Fruit fly (Drosophila melanogaster) whole organism, wandering third instar larva: ENCODE measurements around the gene Sod1.

Source experiments
- CG32264 ChIP-seq: fragments of 200-800 bp; sonication (Bioruptor generic); optimal IDR thresholded peaks from 2 replicates; lab custom pipeline; 2016; ENCODE audit warnings: missing biosample characterization, missing genetic modification characterization
- CG9705 ChIP-seq: fragments of 200-800 bp; sonication (Bioruptor generic); optimal IDR thresholded peaks from 2 replicates; lab custom pipeline; 2018; ENCODE audit warnings: missing biosample characterization, mild to moderate bottlenecking, missing genetic modification characterization
- CrebA ChIP-seq: fragments of 200-800 bp; sonication (Bioruptor generic); optimal IDR thresholded peaks from 2 replicates; lab custom pipeline; 2016; ENCODE audit warnings: missing biosample characterization, mild to moderate bottlenecking, missing genetic modification characterization, borderline replicate concordance
- Dfd ChIP-seq: fragments of >200 bp; optimal IDR thresholded peaks from 2 replicates; lab custom pipeline; 2017; ENCODE audit warnings: missing biosample characterization, missing genetic modification characterization
- Dif ChIP-seq: fragments of 200-275, 200-300 bp; sonication (Bioruptor generic); optimal IDR thresholded peaks from 2 replicates; lab custom pipeline; 2018; ENCODE audit warnings: missing biosample characterization, missing genetic modification characterization; ENCODE audit not compliant: partially characterized antibody
- GATAd ChIP-seq: sonication (Bioruptor generic); optimal IDR thresholded peaks from 2 replicates; lab custom pipeline; 2016; ENCODE audit warnings: missing biosample characterization, missing genetic modification characterization
- HLH106 ChIP-seq: fragments of 200-800 bp; optimal IDR thresholded peaks from 3 replicates; lab custom pipeline; 2019; ENCODE audit warnings: missing biosample characterization, mild to moderate bottlenecking, missing genetic modification characterization, moderate library complexity
- Hnf4 ChIP-seq: fragments of 200-800 bp; sonication (Bioruptor generic); optimal IDR thresholded peaks from 2 replicates; lab custom pipeline; 2016; ENCODE audit warnings: missing biosample characterization, mild to moderate bottlenecking, missing genetic modification characterization
- Hr78 ChIP-seq: fragments of >200 bp; optimal IDR thresholded peaks from 2 replicates; lab custom pipeline; 2017; ENCODE audit warnings: missing biosample characterization, missing genetic modification characterization
- Hr83 ChIP-seq: fragments of 200-300 bp; sonication (Bioruptor generic); optimal IDR thresholded peaks from 2 replicates; lab custom pipeline; 2016; ENCODE audit warnings: missing biosample characterization, mild to moderate bottlenecking, missing genetic modification characterization, moderate library complexity; ENCODE audit not compliant: poor library complexity, severe bottlenecking
- Jra ChIP-seq: sonication (Bioruptor generic); optimal IDR thresholded peaks from 2 replicates; lab custom pipeline; 2016; ENCODE audit warnings: missing biosample characterization, missing genetic modification characterization
- Mio ChIP-seq: sonication (Bioruptor generic); optimal IDR thresholded peaks from 2 replicates; lab custom pipeline; 2016; ENCODE audit warnings: missing biosample characterization, missing genetic modification characterization
- Myc ChIP-seq: fragments of >200 bp; optimal IDR thresholded peaks from 2 replicates; lab custom pipeline; 2017
- N ChIP-seq: fragments of >200 bp; optimal IDR thresholded peaks from 2 replicates; lab custom pipeline; 2018; ENCODE audit warnings: missing biosample characterization, missing external identifiers, missing genetic modification characterization
- Rel ChIP-seq, 2 experiments: fragments of 200-800 bp; sonication (Bioruptor generic) in 1 of 2; optimal IDR thresholded peaks; 2 replicates in 1 of 2; 3 replicates in 1 of 2; lab custom pipeline; 2016 to 2019; ENCODE audit warnings: mild to moderate bottlenecking in 2 of 2, missing biosample characterization in 2 of 2, missing genetic modification characterization in 2 of 2, moderate library complexity in 1 of 2
- Sp1 ChIP-seq: fragments of 200-800 bp; sonication (Bioruptor generic); optimal IDR thresholded peaks from 3 replicates; lab custom pipeline; 2019; ENCODE audit warnings: missing biosample characterization, mild to moderate bottlenecking, missing genetic modification characterization, moderate library complexity
- Vsx2 ChIP-seq: fragments of 200-300, 225-300 bp; sonication (Bioruptor generic); optimal IDR thresholded peaks from 2 replicates; lab custom pipeline; 2018; ENCODE audit warnings: missing biosample characterization, missing genetic modification characterization; ENCODE audit not compliant: partially characterized antibody
- br ChIP-seq: fragments of 200-800 bp; sonication (Bioruptor generic); optimal IDR thresholded peaks from 2 replicates; lab custom pipeline; 2016; ENCODE audit warnings: missing biosample characterization, missing genetic modification characterization
- brk ChIP-seq: fragments of 200-800 bp; sonication (Bioruptor generic); optimal IDR thresholded peaks from 2 replicates; lab custom pipeline; 2016; ENCODE audit warnings: missing biosample characterization, mild to moderate bottlenecking, missing genetic modification characterization
- dl ChIP-seq, 2 experiments: fragments of 175-275, 200-275 bp in 1 of 2; fragments of 200-275 bp in 1 of 2; sonication (Bioruptor generic); optimal IDR thresholded peaks; lab custom pipeline; 2018; ENCODE audit warnings: mild to moderate bottlenecking in 2 of 2, missing biosample characterization in 2 of 2, missing genetic modification characterization in 2 of 2, moderate library complexity in 2 of 2; ENCODE audit not compliant: partially characterized antibody in 2 of 2, insufficient read depth in 1 of 2
- dsf ChIP-seq: sonication (Bioruptor generic); optimal IDR thresholded peaks from 2 replicates; lab custom pipeline; 2016; ENCODE audit warnings: missing biosample characterization, missing genetic modification characterization, borderline replicate concordance
- ey ChIP-seq: fragments of 200-800 bp; sonication (Bioruptor generic); optimal IDR thresholded peaks from 2 replicates; lab custom pipeline; 2016; ENCODE audit warnings: missing biosample characterization, missing genetic modification characterization
- fru ChIP-seq: fragments of 200-800 bp; sonication (Bioruptor generic); optimal IDR thresholded peaks from 3 replicates; lab custom pipeline; 2016; ENCODE audit warnings: missing biosample characterization, mild to moderate bottlenecking, missing genetic modification characterization
- h ChIP-seq: fragments of 200-800 bp; sonication (Bioruptor generic); optimal IDR thresholded peaks from 3 replicates; lab custom pipeline; 2016; ENCODE audit warnings: missing biosample characterization, mild to moderate bottlenecking, missing genetic modification characterization
- jim ChIP-seq: fragments of 175-275, 200-325 bp; sonication (Bioruptor generic); optimal IDR thresholded peaks from 2 replicates; lab custom pipeline; 2016; ENCODE audit warnings: missing biosample characterization, mild to moderate bottlenecking, missing genetic modification characterization
- lola ChIP-seq: fragments of >200 bp; optimal IDR thresholded peaks from 2 replicates; lab custom pipeline; 2017; ENCODE audit warnings: missing biosample characterization, missing genetic modification characterization
- pan ChIP-seq: fragments of >200 bp; optimal IDR thresholded peaks from 2 replicates; lab custom pipeline; 2017
- psq ChIP-seq: fragments of 200-800 bp; sonication (Bioruptor generic); optimal IDR thresholded peaks from 3 replicates; lab custom pipeline; 2017; ENCODE audit warnings: missing biosample characterization, mild to moderate bottlenecking, missing genetic modification characterization, moderate library complexity
- rgr ChIP-seq: fragments of 200-800 bp; sonication (Bioruptor generic); optimal IDR thresholded peaks from 3 replicates; lab custom pipeline; 2016; ENCODE audit warnings: missing biosample characterization, mild to moderate bottlenecking, missing genetic modification characterization
- sage ChIP-seq: fragments of 200-800 bp; sonication (Bioruptor generic); optimal IDR thresholded peaks from 2 replicates; lab custom pipeline; 2016; ENCODE audit warnings: missing biosample characterization, mild to moderate bottlenecking, missing genetic modification characterization
- sv ChIP-seq: fragments of 200-800 bp; sonication (Bioruptor generic); optimal IDR thresholded peaks from 3 replicates; lab custom pipeline; 2016; ENCODE audit warnings: missing biosample characterization, missing genetic modification characterization
- woc ChIP-seq: sonication (Bioruptor generic); optimal IDR thresholded peaks from 2 replicates; lab custom pipeline; 2016; ENCODE audit warnings: missing biosample characterization, mild to moderate bottlenecking, missing genetic modification characterization

Gene Sod1

DNA sequence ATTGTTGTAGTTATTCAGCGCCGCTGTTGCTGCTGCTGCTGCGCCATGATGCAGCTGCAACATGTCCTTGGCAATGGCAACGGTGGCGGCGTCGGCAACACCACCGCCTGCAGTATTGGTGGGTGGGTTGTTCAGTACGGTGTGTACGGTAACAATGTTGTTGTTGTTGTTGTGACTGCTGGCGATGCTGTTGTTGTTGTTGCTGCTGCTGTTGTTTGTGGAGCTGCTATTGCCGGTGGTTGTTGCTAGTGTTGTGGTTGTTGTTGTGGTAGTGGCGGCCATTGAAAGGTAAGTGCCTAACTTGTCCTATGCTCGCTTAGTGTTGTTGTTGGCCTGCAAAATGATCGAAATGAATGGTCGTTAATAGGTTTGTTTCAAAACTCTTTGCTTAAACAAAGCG is 4.2 kb upstream of the Sod1 start:
- no peak for TF ChIP-seq GATAd (GFP tag; lab: Kevin White, UChicago)
- TF ChIP-seq brk, result no peak
- TF ChIP-seq HLH106 (tag; lab: Kevin White, UChicago), result no peak

DNA sequence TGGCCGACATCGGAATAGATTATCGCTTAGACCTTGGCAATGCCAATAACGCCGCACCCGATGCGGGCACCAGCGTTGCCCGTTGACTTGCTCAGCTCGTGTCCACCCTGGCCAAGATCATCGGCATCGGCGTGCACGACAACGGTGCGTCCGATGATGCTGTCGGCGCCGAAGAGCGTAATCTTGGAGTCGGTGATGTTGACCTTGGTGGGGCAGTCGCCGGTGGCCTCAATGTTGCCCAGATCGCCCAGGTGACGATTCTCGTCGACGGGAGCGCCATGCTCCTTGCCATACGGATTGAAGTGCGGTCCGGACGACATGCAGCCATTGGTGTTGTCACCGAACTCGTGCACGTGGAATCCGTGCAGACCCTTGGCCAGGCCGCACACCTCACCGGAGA is 1.1 kb downstream of the Sod1 start:
- no peak for TF ChIP-seq Myc (lab: Kevin White, UChicago)
- TF ChIP-seq Dfd (GFP tag; lab: Kevin White, UChicago), result no peak
- no peak for TF ChIP-seq CG9705
- no peak for TF ChIP-seq Rel (GFP tag; optimal IDR thresholded peaks at IDR 0.05; lab: Kevin White, UChicago)
- no peak for TF ChIP-seq Rel (tag; optimal IDR thresholded peaks at IDR 0.05; lab: Kevin White, UChicago)

DNA sequence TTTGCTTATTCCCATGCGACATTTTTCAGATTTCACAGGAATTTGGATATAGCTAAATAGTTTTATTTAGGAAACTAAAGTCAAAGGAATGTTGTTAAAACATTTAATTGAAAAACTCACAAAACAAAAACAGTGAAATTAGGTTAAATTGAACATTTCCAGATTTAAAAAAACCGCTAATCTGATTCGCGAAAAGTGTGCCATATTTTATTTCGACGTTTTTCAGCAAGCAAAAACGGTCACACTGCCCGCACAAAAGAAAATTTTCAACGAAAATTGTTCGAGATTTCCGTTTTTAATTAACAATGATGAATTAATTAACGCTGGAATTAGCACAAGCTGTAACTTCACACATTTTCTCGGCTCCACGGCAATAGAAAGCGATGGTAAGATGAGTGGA is 4.1 kb downstream of the Sod1 start, which contains the start of the genes CG34012 and emei:
Gene CG34012 (minus strand): TSS at position 52 of the 400 bp plus-strand sequence.
Gene emei (plus strand): TSS at position 237 of the 400 bp plus-strand sequence.
- TF ChIP-seq Dfd (GFP tag; lab: Kevin White, UChicago) (no peak), Rel (GFP tag; optimal IDR thresholded peaks at IDR 0.05; lab: Kevin White, UChicago) (no peak), Rel (tag; optimal IDR thresholded peaks at IDR 0.05; lab: Kevin White, UChicago) (no peak), CrebA (GFP tag; lab: Kevin White, UChicago) (no peak), CG9705 (no peak), jim (GFP tag; lab: Kevin White, UChicago) (no peak), ey (GFP tag; lab: Kevin White, UChicago) (no peak), sage (no peak), fru (GFP tag; lab: Kevin White, UChicago) (no peak), Hr83 (GFP tag; lab: Kevin White, UChicago) (no peak), rgr (GFP tag; lab: Kevin White, UChicago) (no peak), Jra (GFP tag; lab: Kevin White, UChicago) (no peak), Hr78 (GFP tag; lab: Kevin White, UChicago) (no peak)

DNA sequence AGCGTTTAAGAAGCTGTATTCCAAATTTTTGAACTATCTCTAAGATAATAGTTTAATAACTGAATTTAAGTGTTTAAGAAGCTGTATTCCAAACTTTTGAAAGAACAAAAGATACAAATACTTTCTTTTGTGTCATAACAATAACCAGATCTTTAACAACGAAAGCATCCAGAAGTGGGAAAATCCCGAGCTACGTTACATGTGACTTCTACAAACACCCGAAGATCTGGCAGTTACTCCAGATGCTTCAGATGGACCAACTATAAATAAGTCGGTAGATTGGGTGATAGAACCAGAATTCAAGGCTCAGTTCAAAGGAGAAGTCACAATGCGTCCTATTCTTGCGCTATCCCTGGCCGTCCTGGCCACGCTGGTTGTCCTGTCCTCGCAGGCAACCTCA is 5.6 kb downstream of the Sod1 start, which contains the start of gene CG12522:
Gene CG12522 (plus strand): TSS at position 301 of the 400 bp plus-strand sequence.
- TF ChIP-seq sv (GFP tag; lab: Kevin White, UChicago) (no peak), lola (no peak), Rel (GFP tag; optimal IDR thresholded peaks at IDR 0.05; lab: Kevin White, UChicago) (no peak), Rel (tag; optimal IDR thresholded peaks at IDR 0.05; lab: Kevin White, UChicago) (no peak), woc (no peak), psq (GFP tag; lab: Kevin White, UChicago) (no peak), Hnf4 (no peak), N (GFP tag; lab: Kevin White, UChicago) (no peak), fru (GFP tag; lab: Kevin White, UChicago) (no peak), Mio (GFP tag; lab: Kevin White, UChicago) (no peak), rgr (GFP tag; lab: Kevin White, UChicago) (no peak), ey (GFP tag; lab: Kevin White, UChicago) (no peak), CrebA (GFP tag; lab: Kevin White, UChicago) (no peak), Vsx2 (GFP tag; lab: Kevin White, UChicago) (no peak), Sp1 (GFP tag; lab: Kevin White, UChicago) (no peak), CG32264 (GFP tag; lab: Kevin White, UChicago) (no peak), Dif (GFP tag; lab: Kevin White, UChicago) (no peak)

DNA sequence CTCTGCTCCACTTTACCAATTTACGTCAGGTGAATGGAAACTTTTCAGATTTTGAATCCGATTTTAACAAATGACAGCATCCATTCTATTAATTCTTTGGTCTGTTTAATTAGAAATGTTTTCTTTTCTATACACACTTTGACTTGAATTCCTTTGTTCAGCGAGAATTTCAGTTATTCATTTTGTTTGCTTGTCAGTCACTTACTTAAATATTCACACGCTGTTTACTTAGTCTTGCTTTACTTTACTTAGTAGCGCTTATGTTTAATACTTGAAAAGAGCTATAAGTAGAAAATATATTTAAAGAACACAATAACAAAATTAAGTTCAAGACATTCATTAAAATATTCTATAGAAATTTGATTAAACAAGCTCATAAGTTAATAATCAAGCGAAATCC is 6.1 kb downstream of the Sod1 start, which contains the start of gene CG32073:
Gene CG32073 (minus strand): TSS at position 151 of the 400 bp plus-strand sequence.
- TF ChIP-seq Hr83 (GFP tag; lab: Kevin White, UChicago), result no peak
- TF ChIP-seq dsf (GFP tag; lab: Kevin White, UChicago), result no peak
- TF ChIP-seq CG9705, result no peak
- TF ChIP-seq jim (GFP tag; lab: Kevin White, UChicago), result no peak
- TF ChIP-seq br (GFP tag; lab: Kevin White, UChicago), result no peak
- no peak for TF ChIP-seq woc
- TF ChIP-seq pan (lab: Kevin White, UChicago), result no peak
- TF ChIP-seq h, result no peak
- TF ChIP-seq Dfd (GFP tag; lab: Kevin White, UChicago), result no peak
- TF ChIP-seq Rel (GFP tag; optimal IDR thresholded peaks at IDR 0.05; lab: Kevin White, UChicago), result no peak
- no peak for TF ChIP-seq Rel (tag; optimal IDR thresholded peaks at IDR 0.05; lab: Kevin White, UChicago)
- TF ChIP-seq brk, result no peak
- no peak for TF ChIP-seq N (GFP tag; lab: Kevin White, UChicago)
- no peak for TF ChIP-seq Hr78 (GFP tag; lab: Kevin White, UChicago)
- TF ChIP-seq dl (GFP tag; optimal IDR thresholded peaks at IDR 0.05; lab: Kevin White, UChicago; ENCODE audit: insufficient read depth in 1 of 2, partially characterized antibody in 2 of 2), result no peak
- TF ChIP-seq Mio (GFP tag; lab: Kevin White, UChicago), result no peak
- TF ChIP-seq GATAd (GFP tag; lab: Kevin White, UChicago), result no peak
- no peak for TF ChIP-seq sv (GFP tag; lab: Kevin White, UChicago)
